Fruit fly (Drosophila melanogaster): ENCODE data around the gene CG10621.

Gene CG10621

dm6 chr2L:18976749-18977148 lies 22.5 kb upstream of the CG10621 start:
- TF ChIP-seq Blimp-1 (GFP tag; optimal IDR thresholded peaks at IDR 0.05) (no peak), svp (GFP tag) (peak; percentile 42)

- TF ChIP-seq CG6792 (GFP tag; optimal IDR thresholded peaks at IDR 0.05), result peak; percentile 61
- TF ChIP-seq Eip78C (GFP tag), result peak; percentile 92
- peak; percentile 58 for TF ChIP-seq vri (GFP tag; optimal IDR thresholded peaks at IDR 0.05)
- TF ChIP-seq Eip93F (GFP tag; optimal IDR thresholded peaks at IDR 0.05), result peak; percentile 30
- 0 out of 3 replicates have a peak, but pooled peaks have one; percentile 22 for TF ChIP-seq CG6163 (GFP tag; IDR thresholded peaks at IDR 0.05)
- TF ChIP-seq cyc (GFP tag; optimal IDR thresholded peaks at IDR 0.05), result no peak
- TF ChIP-seq Ets96B (tag; optimal IDR thresholded peaks at IDR 0.05), result peak; percentile 52
- peak; percentile 74 for TF ChIP-seq eg (GFP tag; IDR thresholded peaks at IDR 0.05)
- TF ChIP-seq fkh (GFP tag; optimal IDR thresholded peaks at IDR 0.05), result peak; percentile 89
- no peak for TF ChIP-seq CG16779 (tag; optimal IDR thresholded peaks at IDR 0.05)
- peak; percentile 77 for TF ChIP-seq esn (GFP tag; optimal IDR thresholded peaks at IDR 0.05)
- TF ChIP-seq net (GFP tag; optimal IDR thresholded peaks at IDR 0.05), result no peak
- peak; percentile 83 for TF ChIP-seq CG10631 (GFP tag; optimal IDR thresholded peaks at IDR 0.05)
- no peak for TF ChIP-seq CG8119 (GFP tag; IDR thresholded peaks at IDR 0.05)
- TF ChIP-seq CG31627 (GFP tag; optimal IDR thresholded peaks at IDR 0.05), result peak; percentile 65
- peak; percentile 23 for TF ChIP-seq CG11762 (GFP tag; optimal IDR thresholded peaks at IDR 0.05; ENCODE audit: insufficient read depth)
- no peak for TF ChIP-seq CG8632 (GFP tag; optimal IDR thresholded peaks at IDR 0.05)
- TF ChIP-seq CG3919 (GFP tag; optimal IDR thresholded peaks at IDR 0.05), result no peak
- peak; percentile 58 for TF ChIP-seq CG8319 (GFP tag; optimal IDR thresholded peaks at IDR 0.05)
- TF ChIP-seq Hr38 (GFP tag; optimal IDR thresholded peaks at IDR 0.05), result no peak
- TF ChIP-seq dsx (GFP tag; optimal IDR thresholded peaks at IDR 0.05; ENCODE audit: poor library complexity, severe bottlenecking), result no peak
- peak in 1 of 2 experiments; percentile 56 for TF ChIP-seq ss (GFP tag; optimal IDR thresholded peaks at IDR 0.05)
- no peak for TF ChIP-seq Hr4 (GFP tag; optimal IDR thresholded peaks at IDR 0.05)
- TF ChIP-seq CG32006 (GFP tag; optimal IDR thresholded peaks at IDR 0.05), result no peak
- no peak for TF ChIP-seq spab (GFP tag; optimal IDR thresholded peaks at IDR 0.05)
- TF ChIP-seq CG6276 (GFP tag; optimal IDR thresholded peaks at IDR 0.05), result no peak
- peak; percentile 97 for TF ChIP-seq svp (GFP tag)
- TF ChIP-seq Hr39 (GFP tag; optimal IDR thresholded peaks at IDR 0.05), result peak; percentile 34
- peak; percentile 34; the same call in 1 of the 2 replicates for TF ChIP-seq CG15336 (GFP tag; IDR thresholded peaks at IDR 0.05)
- TF ChIP-seq CG9139 (GFP tag; optimal IDR thresholded peaks at IDR 0.05), result no peak
- TF ChIP-seq CG1621 (tag; optimal IDR thresholded peaks at IDR 0.05), result no peak
- TF ChIP-seq CG11294 (GFP tag; IDR thresholded peaks at IDR 0.05), result no peak
- TF ChIP-seq CG11902 (GFP tag; optimal IDR thresholded peaks at IDR 0.05), result no peak
- TF ChIP-seq Gug (GFP tag; IDR thresholded peaks at IDR 0.05), result no peak
- no peak for TF ChIP-seq Blimp-1 (GFP tag; optimal IDR thresholded peaks at IDR 0.05)
- no peak for TF ChIP-seq Smox (GFP tag; optimal IDR thresholded peaks at IDR 0.05)
- peak; percentile 69 for TF ChIP-seq acj6 (GFP tag; optimal IDR thresholded peaks at IDR 0.05)
- peak; percentile 31 for TF ChIP-seq fd85E (GFP tag; optimal IDR thresholded peaks at IDR 0.05)
- no peak for TF ChIP-seq dac (GFP tag; optimal IDR thresholded peaks at IDR 0.05)
- TF ChIP-seq CG6854 (GFP tag; optimal IDR thresholded peaks at IDR 0.05), result peak; percentile 57
- TF ChIP-seq CG7368 (GFP tag; optimal IDR thresholded peaks at IDR 0.05), result peak; percentile 25
- TF ChIP-seq lz (GFP tag; optimal IDR thresholded peaks at IDR 0.05), result peak; percentile 70
- peak; percentile 49 for TF ChIP-seq Lpt (GFP tag; optimal IDR thresholded peaks at IDR 0.05)
- TF ChIP-seq CG6808 (GFP tag; optimal IDR thresholded peaks at IDR 0.05), result no peak
- TF ChIP-seq Sox102F (GFP tag; optimal IDR thresholded peaks at IDR 0.05), result no peak
- TF ChIP-seq fd59A (GFP tag; optimal IDR thresholded peaks at IDR 0.05), result peak; percentile 43
- TF ChIP-seq Ets21C (GFP tag; optimal IDR thresholded peaks at IDR 0.05), result peak; percentile 55
- peak; percentile 65 for TF ChIP-seq Sox14 (GFP tag; optimal IDR thresholded peaks at IDR 0.05)
- TF ChIP-seq CG34406 (GFP tag; optimal IDR thresholded peaks at IDR 0.05), result no peak
These were observed 20.0 kb upstream of the CG10621 start, which contains the start of the genes L2HGDH and CG10431 for dm6 chr2L:18974063-18974779. Gene L2HGDH, minus strand, starts transcription at chr2L:18974448. Gene CG10431, plus strand, starts transcription at chr2L:18974710.
